Fruit fly (Drosophila melanogaster): ENCODE results near the gene CG14109.

Gene CG14109

dm6 chr3L:13433522-13433921 lies 7.2 kb upstream of the CG14109 start:
- TF ChIP-seq vvl (GFP tag; IDR thresholded peaks at IDR 0.05): no peak
- TF ChIP-seq knrl (GFP tag; IDR thresholded peaks at IDR 0.05; ENCODE audit: partially characterized antibody): peak; percentile 54
- TF ChIP-seq sens (GFP tag): peak; percentile 53
- no peak for TF ChIP-seq Eip74EF (GFP tag; optimal IDR thresholded peaks at IDR 0.05)
- TF ChIP-seq CG2129 (GFP tag; IDR thresholded peaks at IDR 0.05; ENCODE audit: partially characterized antibody): no peak
- peak; percentile 89 for TF ChIP-seq Opbp (GFP tag; IDR thresholded peaks at IDR 0.05; ENCODE audit: partially characterized antibody)
- TF ChIP-seq bbx (GFP tag; IDR thresholded peaks at IDR 0.05; ENCODE audit: partially characterized antibody): peak; percentile 79
- TF ChIP-seq grau (tag; optimal IDR thresholded peaks at IDR 0.05): no peak
- no peak; the same call in 2 of the 3 replicates for TF ChIP-seq CG2199 (GFP tag; IDR thresholded peaks at IDR 0.05)
- TF ChIP-seq exex (tag; optimal IDR thresholded peaks at IDR 0.05): peak; percentile 30
- no peak for TF ChIP-seq CG12071 (GFP tag; optimal IDR thresholded peaks at IDR 0.05)
- peak; percentile 78 for TF ChIP-seq ato (GFP tag; IDR thresholded peaks at IDR 0.05; ENCODE audit: partially characterized antibody)
- peak; percentile 47; the same call in 1 of the 3 replicates for TF ChIP-seq zen2 (GFP tag; IDR thresholded peaks at IDR 0.05; ENCODE audit: partially characterized antibody)
- no peak for TF ChIP-seq wdn (GFP tag; IDR thresholded peaks at IDR 0.05)
- no peak for TF ChIP-seq sisA (GFP tag; IDR thresholded peaks at IDR 0.05)
- TF ChIP-seq stwl (tag; optimal IDR thresholded peaks at IDR 0.05): no peak
- no peak for TF ChIP-seq Fer2 (tag; optimal IDR thresholded peaks at IDR 0.05)
- no peak for TF ChIP-seq CG12219 (GFP tag; optimal IDR thresholded peaks at IDR 0.05)
- no peak for TF ChIP-seq CG1024 (GFP tag; IDR thresholded peaks at IDR 0.05)
- no peak for TF ChIP-seq CG9817 (tag; optimal IDR thresholded peaks at IDR 0.05)
- TF ChIP-seq HLH54F (GFP tag; optimal IDR thresholded peaks at IDR 0.05): no peak
- TF ChIP-seq chif (GFP tag; optimal IDR thresholded peaks at IDR 0.05): no peak
- no peak for TF ChIP-seq vfl (GFP tag; optimal IDR thresholded peaks at IDR 0.05)
- TF ChIP-seq gcm (GFP tag; optimal IDR thresholded peaks at IDR 0.05): no peak
- TF ChIP-seq pho (GFP tag; optimal IDR thresholded peaks at IDR 0.05): no peak
- TF ChIP-seq dan (GFP tag; IDR thresholded peaks at IDR 0.05): no peak
- TF ChIP-seq Dll (GFP tag; IDR thresholded peaks at IDR 0.05; ENCODE audit: partially characterized antibody): peak; percentile 18; the same call in 1 of the 4 replicates
- TF ChIP-seq pfk (GFP tag; optimal IDR thresholded peaks at IDR 0.05): no peak
- no peak for TF ChIP-seq CG14014 (GFP tag; IDR thresholded peaks at IDR 0.05)
- no peak for TF ChIP-seq CG14441 (GFP tag; IDR thresholded peaks at IDR 0.05)
- TF ChIP-seq chinmo (GFP tag; IDR thresholded peaks at IDR 0.05; ENCODE audit: partially characterized antibody): no peak
- TF ChIP-seq tap (tag; optimal IDR thresholded peaks at IDR 0.05): no peak
- TF ChIP-seq ro (GFP tag; IDR thresholded peaks at IDR 0.05): no peak
- no peak for TF ChIP-seq CG7928 (GFP tag; optimal IDR thresholded peaks at IDR 0.05)
- TF ChIP-seq E2f1 (GFP tag; IDR thresholded peaks at IDR 0.05): no peak
- peak; percentile 43 for TF ChIP-seq sna (GFP tag; IDR thresholded peaks at IDR 0.05; ENCODE audit: partially characterized antibody)
- peak; percentile 84; the same call in 2 of the 3 replicates for TF ChIP-seq mld (GFP tag; IDR thresholded peaks at IDR 0.05; ENCODE audit: partially characterized antibody)
- TF ChIP-seq NfI (GFP tag; optimal IDR thresholded peaks at IDR 0.05): no peak
- TF ChIP-seq CG17328 (GFP tag; IDR thresholded peaks at IDR 0.05): no peak
- TF ChIP-seq CG4328 (GFP tag; optimal IDR thresholded peaks at IDR 0.05): no peak
- no peak for TF ChIP-seq Awh (GFP tag; IDR thresholded peaks at IDR 0.05)
- peak; percentile 65 for TF ChIP-seq grn (GFP tag; optimal IDR thresholded peaks at IDR 0.05)
- TF ChIP-seq Oli (tag; optimal IDR thresholded peaks at IDR 0.05): no peak
- TF ChIP-seq bigmax (GFP tag; optimal IDR thresholded peaks at IDR 0.05): no peak
- no peak for TF ChIP-seq Mrtf (GFP tag; IDR thresholded peaks at IDR 0.05)
- TF ChIP-seq lilli (GFP tag; optimal IDR thresholded peaks at IDR 0.05): no peak
- peak; percentile 62 for TF ChIP-seq HLH4C (GFP tag; IDR thresholded peaks at IDR 0.05; ENCODE audit: partially characterized antibody)
- TF ChIP-seq CG15601 (tag; optimal IDR thresholded peaks at IDR 0.05): peak; percentile 92
- TF ChIP-seq amos (GFP tag; IDR thresholded peaks at IDR 0.05; ENCODE audit: partially characterized antibody): peak; percentile 81
- TF ChIP-seq CG2678 (tag; optimal IDR thresholded peaks at IDR 0.05): no peak
